Worm (Caenorhabditis elegans) whole organism, L2 larva: Measurements from ENCODE around the gene F54B3.1.

ENCODE experiments used
- C34F6.9 ChIP-seq: fragments of 150-350 bp; optimal IDR thresholded peaks from 2 replicates; lab custom pipeline; 2014; ENCODE audit warnings: missing biosample characterization, missing genetic modification characterization
- F13H6.1 ChIP-seq: sonication (generic microtip); optimal IDR thresholded peaks from 2 replicates; lab custom pipeline; 2016; ENCODE audit warnings: missing genetic modification characterization, missing compliant biosample characterization
- R02D3.7 ChIP-seq: fragments of 150-350 bp; optimal IDR thresholded peaks from 2 replicates; lab custom pipeline; 2014; ENCODE audit warnings: missing biosample characterization, missing genetic modification characterization
- Y55F3AM.14 ChIP-seq: fragments of 200-800 bp; sonication (Bioruptor generic); optimal IDR thresholded peaks from 2 replicates; lab custom pipeline; 2018; ENCODE audit warnings: mild to moderate bottlenecking, missing genetic modification characterization, missing compliant biosample characterization
- ZK546.5 ChIP-seq: sonication (generic microtip); optimal IDR thresholded peaks from 2 replicates; lab custom pipeline; 2017; ENCODE audit warnings: missing biosample characterization, missing genetic modification characterization
- alr-1 ChIP-seq: fragments of 150-350 bp; optimal IDR thresholded peaks from 2 replicates; lab custom pipeline; 2014; ENCODE audit warnings: missing biosample characterization, missing genetic modification characterization
- aly-2 ChIP-seq: fragments of 150-350 bp; optimal IDR thresholded peaks from 2 replicates; lab custom pipeline; 2014; ENCODE audit warnings: missing biosample characterization, missing genetic modification characterization
- ama-1 ChIP-seq: fragments of 150-350 bp; optimal IDR thresholded peaks from 2 replicates; lab custom pipeline; 2018; ENCODE audit warnings: inconsistent platforms
- blmp-1 ChIP-seq: sonication (generic microtip); optimal IDR thresholded peaks from 2 replicates; lab custom pipeline; 2017; ENCODE audit warnings: missing genetic modification characterization, mild to moderate bottlenecking, missing compliant biosample characterization, antibody characterized with exemption, moderate library complexity; ENCODE audit not compliant: insufficient read depth
- ceh-16 ChIP-seq: fragments of 150-350 bp; optimal IDR thresholded peaks from 2 replicates; lab custom pipeline; 2014; ENCODE audit warnings: missing biosample characterization, missing genetic modification characterization
- ceh-82 ChIP-seq: fragments of 150-350 bp; optimal IDR thresholded peaks from 2 replicates; lab custom pipeline; 2014; ENCODE audit warnings: missing biosample characterization, missing genetic modification characterization
- crh-2 ChIP-seq: sonication (generic microtip); optimal IDR thresholded peaks from 2 replicates; lab custom pipeline; 2017; ENCODE audit warnings: missing biosample characterization, missing genetic modification characterization
- dmd-4 ChIP-seq: sonication (generic microtip); optimal IDR thresholded peaks from 2 replicates; lab custom pipeline; 2017; ENCODE audit warnings: missing biosample characterization, missing genetic modification characterization
- egl-27 ChIP-seq: sonication (generic microtip); optimal IDR thresholded peaks from 3 replicates; lab custom pipeline; 2017; ENCODE audit warnings: missing biosample characterization, missing genetic modification reagents, missing genetic modification characterization
- elt-1 ChIP-seq: fragments of 150-350 bp; optimal IDR thresholded peaks from 2 replicates; lab custom pipeline; 2014; ENCODE audit warnings: missing biosample characterization, missing genetic modification characterization
- elt-3 ChIP-seq: sonication (generic microtip); optimal IDR thresholded peaks from 2 replicates; lab custom pipeline; 2017; ENCODE audit warnings: missing biosample characterization, missing genetic modification characterization
- fos-1 ChIP-seq: fragments of 150-350 bp; optimal IDR thresholded peaks from 2 replicates; lab custom pipeline; 2014; ENCODE audit warnings: missing biosample characterization, missing genetic modification characterization
- gmeb-1 ChIP-seq: fragments of 150-350 bp; optimal IDR thresholded peaks from 2 replicates; lab custom pipeline; 2014; ENCODE audit warnings: missing biosample characterization, missing genetic modification characterization
- lin-11 ChIP-seq: fragments of 150-350 bp; sonication (generic microtip); optimal IDR thresholded peaks from 2 replicates; lab custom pipeline; 2014; ENCODE audit warnings: missing biosample characterization, missing genetic modification characterization, inconsistent platforms, mixed read lengths
- lin-13 ChIP-seq: fragments of 150-350 bp; optimal IDR thresholded peaks from 2 replicates; lab custom pipeline; 2014; ENCODE audit warnings: missing biosample characterization, missing genetic modification reagents, missing genetic modification characterization
- lin-39 ChIP-seq: fragments of 150-350 bp; optimal IDR thresholded peaks from 2 replicates; lab custom pipeline; 2014; ENCODE audit warnings: missing biosample characterization, missing genetic modification reagents, missing genetic modification characterization
- lsy-2 ChIP-seq, 2 experiments: fragments of 150-350 bp in 1 of 2; sonication (generic microtip) in 1 of 2; optimal IDR thresholded peaks; 2 replicates each; lab custom pipeline; 2014 to 2017; ENCODE audit warnings: missing biosample characterization in 2 of 2, missing genetic modification characterization in 2 of 2
- mab-5 ChIP-seq: fragments of 150-350 bp; optimal IDR thresholded peaks from 2 replicates; lab custom pipeline; 2014; ENCODE audit warnings: missing biosample characterization, missing genetic modification characterization
- mbf-1 ChIP-seq: sonication (generic microtip); optimal IDR thresholded peaks from 2 replicates; lab custom pipeline; 2017; ENCODE audit warnings: missing biosample characterization, missing genetic modification characterization
- mdl-1 ChIP-seq, 2 experiments: fragments of 150-350 bp in 1 of 2; sonication (generic microtip) in 1 of 2; optimal IDR thresholded peaks; 2 replicates each; lab custom pipeline; 2017; ENCODE audit warnings: missing biosample characterization in 2 of 2, missing genetic modification characterization in 2 of 2
- nhr-10 ChIP-seq: sonication (generic microtip); optimal IDR thresholded peaks from 2 replicates; lab custom pipeline; 2017; ENCODE audit warnings: missing biosample characterization, missing genetic modification characterization
- nhr-11 ChIP-seq: fragments of 150-350 bp; optimal IDR thresholded peaks from 2 replicates; lab custom pipeline; 2014; ENCODE audit warnings: missing biosample characterization, missing genetic modification characterization
- nhr-12 ChIP-seq: fragments of 150-350 bp; optimal IDR thresholded peaks from 2 replicates; lab custom pipeline; 2014; ENCODE audit warnings: missing biosample characterization, missing genetic modification characterization
- nhr-129 ChIP-seq: fragments of 150-350 bp; optimal IDR thresholded peaks from 2 replicates; lab custom pipeline; 2014; ENCODE audit warnings: missing biosample characterization, missing genetic modification characterization
- nhr-21 ChIP-seq: fragments of 150-350 bp; optimal IDR thresholded peaks from 2 replicates; lab custom pipeline; 2014; ENCODE audit warnings: missing biosample characterization, missing genetic modification characterization
- nhr-23 ChIP-seq: fragments of 150-350 bp; optimal IDR thresholded peaks from 2 replicates; lab custom pipeline; 2014; ENCODE audit warnings: missing biosample characterization, missing genetic modification reagents, missing genetic modification characterization
- nhr-237 ChIP-seq: fragments of 150-350 bp; optimal IDR thresholded peaks from 2 replicates; lab custom pipeline; 2014; ENCODE audit warnings: missing biosample characterization, missing genetic modification characterization
- nhr-25 ChIP-seq: fragments of 150-350 bp; sonication (generic microtip); optimal IDR thresholded peaks from 3 replicates; lab custom pipeline; 2014; ENCODE audit warnings: missing biosample characterization, missing genetic modification characterization
- nhr-6 ChIP-seq: fragments of 150-350 bp; optimal IDR thresholded peaks from 2 replicates; lab custom pipeline; 2014; ENCODE audit warnings: missing biosample characterization, missing genetic modification characterization
- nhr-77 ChIP-seq: fragments of 150-350 bp; optimal IDR thresholded peaks from 2 replicates; lab custom pipeline; 2014; ENCODE audit warnings: missing biosample characterization, missing genetic modification characterization
- peb-1 ChIP-seq: fragments of 150-350 bp; optimal IDR thresholded peaks from 2 replicates; lab custom pipeline; 2014; ENCODE audit warnings: missing biosample characterization, missing genetic modification characterization
- sem-4 ChIP-seq: fragments of 150-350 bp; optimal IDR thresholded peaks from 2 replicates; lab custom pipeline; 2014; ENCODE audit warnings: missing biosample characterization, missing genetic modification reagents, missing genetic modification characterization
- skn-1 ChIP-seq: sonication (generic microtip); optimal IDR thresholded peaks from 2 replicates; lab custom pipeline; 2017; ENCODE audit warnings: missing biosample characterization, missing genetic modification characterization
- sma-3 ChIP-seq: sonication (generic microtip); optimal IDR thresholded peaks from 2 replicates; lab custom pipeline; 2016; ENCODE audit warnings: missing genetic modification reagents, missing genetic modification characterization, missing compliant biosample characterization
- sma-9 ChIP-seq, 2 experiments: fragments of 150-350 bp in 1 of 2; sonication (generic microtip) in 1 of 2; optimal IDR thresholded peaks; 2 replicates each; lab custom pipeline; 2014 to 2016; ENCODE audit warnings: missing genetic modification characterization in 2 of 2, mild to moderate bottlenecking in 1 of 2, missing biosample characterization in 1 of 2, missing compliant biosample characterization in 1 of 2, missing genetic modification reagents in 1 of 2, moderate library complexity in 1 of 2
- snpc-4 ChIP-seq: fragments of 150-350 bp; optimal IDR thresholded peaks from 2 replicates; lab custom pipeline; 2014; ENCODE audit warnings: missing biosample characterization, missing genetic modification characterization
- unc-39 ChIP-seq: fragments of 150-350 bp; optimal IDR thresholded peaks from 2 replicates; lab custom pipeline; 2014; ENCODE audit warnings: missing biosample characterization, missing genetic modification characterization
- unc-55 ChIP-seq: fragments of 150-350 bp; sonication (generic microtip); optimal IDR thresholded peaks from 3 replicates; lab custom pipeline; 2014; ENCODE audit warnings: missing biosample characterization, missing genetic modification reagents, missing genetic modification characterization
- unc-62 ChIP-seq: fragments of 150-350 bp; optimal IDR thresholded peaks from 2 replicates; lab custom pipeline; 2014; ENCODE audit warnings: missing biosample characterization, missing genetic modification reagents, missing genetic modification characterization
- zag-1 ChIP-seq: fragments of 150-350 bp; optimal IDR thresholded peaks from 2 replicates; lab custom pipeline; 2014; ENCODE audit warnings: missing biosample characterization, missing genetic modification characterization
- ztf-1 ChIP-seq: fragments of 200-800 bp; sonication (Bioruptor generic); conservative IDR thresholded peaks from 2 replicates; pipeline ENCODE4 v1.3.6; 2022; ENCODE audit warnings: missing genetic modification characterization, missing compliant biosample characterization
- ztf-11 ChIP-seq: sonication (generic microtip); optimal IDR thresholded peaks from 2 replicates; lab custom pipeline; 2017; ENCODE audit warnings: missing biosample characterization, missing genetic modification characterization
- ztf-4 ChIP-seq: fragments of 150-350 bp; optimal IDR thresholded peaks from 2 replicates; lab custom pipeline; 2014; ENCODE audit warnings: missing biosample characterization, missing genetic modification characterization

F54B3.1 gene

DNA sequence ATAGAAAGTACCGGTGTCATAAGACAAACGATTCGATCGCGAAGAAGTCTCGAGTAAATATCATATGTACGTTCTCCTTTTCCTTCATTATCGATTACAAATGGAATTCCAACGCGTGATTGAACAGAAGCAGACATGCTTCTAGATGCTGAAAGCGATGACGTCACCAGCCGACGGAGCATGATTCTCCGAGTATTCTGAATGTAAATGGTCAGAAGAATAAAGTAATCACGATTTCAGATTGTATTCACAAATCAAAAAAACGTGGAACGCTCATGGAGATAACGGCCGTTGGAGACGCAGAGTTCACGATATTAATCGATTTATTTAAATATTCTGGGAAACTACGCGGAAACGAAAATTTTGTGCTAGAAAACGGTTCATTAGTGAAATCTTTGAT lies 51.6 kb downstream of the F54B3.1 start, which contains the start of gene clpp-1:
TSS of gene clpp-1 (minus strand) at position 197 of the 400 bp plus-strand sequence.
- TF ChIP-seq lsy-2 (tag; optimal IDR thresholded peaks at IDR 0.05; lab: Kevin White, UChicago) = peak in 1 of 2 experiments; percentile 29
- no peak for TF ChIP-seq zag-1 (tag; lab: Kevin White, UChicago)
- peak; percentile 58 for TF ChIP-seq ama-1 (lab: Kevin White, UChicago)
- TF ChIP-seq gmeb-1 (tag; lab: Kevin White, UChicago) = peak; percentile 43
- TF ChIP-seq nhr-129 (tag; lab: Kevin White, UChicago) = peak; percentile 36
- TF ChIP-seq nhr-237 (tag; lab: Kevin White, UChicago) = no peak
- TF ChIP-seq sma-9 (GFP tag; optimal IDR thresholded peaks at IDR 0.05; lab: Kevin White, UChicago) = peak; percentile 23
- no peak for TF ChIP-seq sma-9 (tag; optimal IDR thresholded peaks at IDR 0.05; lab: Kevin White, UChicago)
- TF ChIP-seq crh-2 (tag; lab: Kevin White, UChicago) = peak; percentile 5

ce11 chrII:10303663-10304115 lies 52.6 kb downstream of the F54B3.1 start, which contains the start of gene vha-9:
TSS of gene vha-9 (minus strand) at chrII:10303713.
- TF ChIP-seq mbf-1 (tag; lab: Kevin White, UChicago) (no peak), unc-39 (no peak), elt-1 (tag; lab: Kevin White, UChicago) (no peak), dmd-4 (tag; lab: Kevin White, UChicago) (no peak), nhr-77 (tag; lab: Kevin White, UChicago) (no peak), blmp-1 (tag; lab: Kevin White, UChicago) (peak; percentile 38), ceh-82 (tag; lab: Kevin White, UChicago) (no peak), F13H6.1 (peak; percentile 77), nhr-237 (tag; lab: Kevin White, UChicago) (no peak), mab-5 (peak; percentile 9), unc-62 (GFP tag; lab: Kevin White, UChicago) (no peak), nhr-25 (tag; lab: Kevin White, UChicago) (no peak), mdl-1 (tag; optimal IDR thresholded peaks at IDR 0.05; lab: Kevin White, UChicago) (no peak), fos-1 (tag; lab: Kevin White, UChicago) (peak; percentile 38), C34F6.9 (tag; lab: Kevin White, UChicago) (peak; percentile 71), nhr-10 (no peak), nhr-11 (no peak), nhr-129 (tag; lab: Kevin White, UChicago) (peak; percentile 40), lsy-2 (tag; optimal IDR thresholded peaks at IDR 0.05; lab: Kevin White, UChicago) (peak; percentile 13 to 76), crh-2 (tag; lab: Kevin White, UChicago) (peak; percentile 69), Y55F3AM.14 (GFP tag; lab: Kevin White, UChicago) (no peak), skn-1 (tag; lab: Kevin White, UChicago) (peak; percentile 51), alr-1 (no peak), nhr-21 (peak; percentile 36), peb-1 (no peak), ztf-4 (tag; lab: Kevin White, UChicago) (peak; percentile 63), snpc-4 (tag; lab: Kevin White, UChicago) (peak; percentile 39), nhr-12 (no peak), unc-55 (peak; percentile 86), lin-11 (tag; lab: Kevin White, UChicago) (peak; percentile 83), egl-27 (tag; lab: Kevin White, UChicago) (no peak), sma-9 (GFP tag; optimal IDR thresholded peaks at IDR 0.05; lab: Kevin White, UChicago) (peak; percentile 80), sma-9 (tag; optimal IDR thresholded peaks at IDR 0.05; lab: Kevin White, UChicago) (no peak), ztf-11 (tag; lab: Kevin White, UChicago) (no peak), sma-3 (GFP tag; lab: Kevin White, UChicago) (peak; percentile 76), elt-3 (no peak), ztf-1 (no peak), R02D3.7 (tag; lab: Kevin White, UChicago) (no peak), gmeb-1 (tag; lab: Kevin White, UChicago) (peak; percentile 81), sem-4 (tag; lab: Kevin White, UChicago) (no peak), nhr-6 (no peak), lin-13 (GFP tag; lab: Kevin White, UChicago) (peak; percentile 79), zag-1 (tag; lab: Kevin White, UChicago) (no peak), ceh-16 (no peak), ama-1 (lab: Kevin White, UChicago) (peak; percentile 44), aly-2 (tag; lab: Kevin White, UChicago) (no peak), ZK546.5 (no peak), lin-39 (no peak), nhr-23 (tag; lab: Kevin White, UChicago) (no peak)
- TF ChIP-seq, all 48 proteins: peak for 19
